Worm (Caenorhabditis elegans): ENCODE results near the gene hex-2.

Gene hex-2

DNA sequence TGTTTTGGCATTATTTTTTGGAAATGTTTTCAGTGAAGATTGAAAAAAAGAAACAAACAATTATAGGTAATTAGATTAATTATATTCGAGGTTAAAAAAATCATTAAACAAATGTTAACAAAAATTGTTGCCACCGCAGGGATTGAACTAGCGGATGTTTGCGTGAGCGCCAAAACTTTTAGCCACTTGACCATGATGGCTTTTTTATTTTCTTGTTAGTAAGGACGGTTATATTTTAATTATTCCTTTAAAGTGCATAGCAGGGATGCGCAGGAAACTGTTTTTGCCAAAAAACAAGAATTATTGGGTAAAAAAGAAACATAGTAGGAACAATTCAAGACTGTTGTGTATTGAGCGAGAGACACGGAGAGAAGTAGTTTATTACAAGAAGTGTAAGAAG, 13.1 kb downstream of the hex-2 start (continued):
- TF ChIP-seq snpc-3.4 (tag; optimal IDR thresholded peaks at IDR 0.05), result peak; percentile 73
- TF ChIP-seq ceh-79 (tag; optimal IDR thresholded peaks at IDR 0.05), result peak; percentile 56
- no peak for TF ChIP-seq gei-17 (GFP tag; optimal IDR thresholded peaks at IDR 0.05)
- TF ChIP-seq attf-3 (GFP tag; conservative IDR thresholded peaks at IDR 0.05), result no peak
- peak; percentile 74; the same call in 1 of the 2 replicates for TF ChIP-seq madf-3 (GFP tag; IDR thresholded peaks at IDR 0.05)
- TF ChIP-seq attf-5 (GFP tag; optimal IDR thresholded peaks at IDR 0.05), result no peak
- peak; percentile 65 for TF ChIP-seq hmg-1.2 (GFP tag; IDR thresholded peaks at IDR 0.05)
- peak; percentile 16 to 66 for TF ChIP-seq rec-8 (tag; optimal IDR thresholded peaks at IDR 0.05)
- peak; percentile 59 for TF ChIP-seq mxl-1 (tag; optimal IDR thresholded peaks at IDR 0.05)
- peak; percentile 91 for TF ChIP-seq tbp1 (GFP tag; optimal IDR thresholded peaks at IDR 0.05)
- peak; percentile 22 for TF ChIP-seq nhr-179 (tag; optimal IDR thresholded peaks at IDR 0.05)
- TF ChIP-seq dpl-1 (GFP tag; optimal IDR thresholded peaks at IDR 0.05), result no peak
- TF ChIP-seq unc-130 (GFP tag; optimal IDR thresholded peaks at IDR 0.05), result no peak

DNA sequence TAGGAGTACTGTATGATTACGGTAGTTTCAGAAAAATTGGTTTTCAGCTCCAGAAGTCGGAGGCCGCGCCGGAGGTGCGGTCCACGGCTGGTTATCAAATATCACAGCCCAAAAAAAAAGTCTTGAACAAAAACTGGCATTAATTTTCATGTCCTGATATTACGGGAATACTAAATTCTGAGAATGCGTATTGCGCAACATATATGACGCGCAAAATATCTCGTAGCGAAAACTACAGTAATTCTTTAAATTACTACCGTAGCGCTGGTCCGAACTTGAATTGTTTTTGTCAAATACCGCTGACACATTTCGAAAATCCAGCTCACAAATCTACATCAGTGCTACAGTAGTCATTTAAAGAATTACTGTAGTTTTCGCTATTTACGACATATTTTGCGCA, 14.7 kb downstream of the hex-2 start:
- TF ChIP-seq F55B11.4 (tag; optimal IDR thresholded peaks at IDR 0.05; ENCODE audit: borderline replicate concordance, insufficient read depth) (no peak), rec-8 (tag; optimal IDR thresholded peaks at IDR 0.05) (no peak), let-526 (GFP tag; IDR thresholded peaks at IDR 0.05) (no peak), dox-1 (GFP tag; IDR thresholded peaks at IDR 0.05) (no peak), ekl-4 (GFP tag; IDR thresholded peaks at IDR 0.05) (no peak)

ce11 chrV:5672270-5672669, 18.0 kb downstream of the hex-2 start:
- TF ChIP-seq snpc-3.4 (tag; optimal IDR thresholded peaks at IDR 0.05) (no peak), rec-8 (tag; optimal IDR thresholded peaks at IDR 0.05) (no peak), let-607 (tag; optimal IDR thresholded peaks at IDR 0.05) (no peak), bed-2 (GFP tag; IDR thresholded peaks at IDR 0.05) (no peak), mcd-1 (GFP tag; IDR thresholded peaks at IDR 0.05) (no peak), K11D2.4 (GFP tag; IDR thresholded peaks at IDR 0.05) (no peak), ekl-4 (GFP tag; IDR thresholded peaks at IDR 0.05) (no peak), rcor-1 (GFP tag; IDR thresholded peaks at IDR 0.05) (no peak), T26A5.8 (tag; optimal IDR thresholded peaks at IDR 0.05) (no peak)

DNA sequence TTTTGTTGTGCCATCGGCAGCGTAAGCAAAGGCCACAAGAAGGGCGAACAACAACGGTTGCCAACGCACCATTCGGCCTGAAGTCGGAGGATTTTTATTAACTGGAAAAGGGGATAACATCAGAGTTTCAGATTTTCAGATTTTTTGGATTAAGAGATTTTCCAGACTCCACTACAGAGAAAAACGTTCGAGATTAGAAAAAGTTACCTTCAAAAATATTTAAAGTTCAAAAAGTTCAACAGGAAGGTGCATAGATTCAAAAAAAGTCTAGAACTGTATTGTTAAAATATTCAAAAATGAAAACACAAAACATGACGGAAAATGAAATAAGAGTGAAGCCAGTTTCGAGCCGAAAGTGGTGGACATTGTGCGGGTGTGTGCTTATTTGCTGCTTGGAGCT, 21.8 kb downstream of the hex-2 start, which contains the start of gene pqn-13:
Gene pqn-13, minus strand, starts transcription at position 101 of the 400 bp plus-strand sequence.
- TF ChIP-seq sptf-2 (GFP tag; optimal IDR thresholded peaks at IDR 0.05) (no peak), ceh-79 (tag; optimal IDR thresholded peaks at IDR 0.05) (no peak), hlh-12 (tag; optimal IDR thresholded peaks at IDR 0.05) (no peak), tbp1 (GFP tag; optimal IDR thresholded peaks at IDR 0.05) (no peak), ztf-18 (tag; optimal IDR thresholded peaks at IDR 0.05) (no peak), F22D6.2 (tag; optimal IDR thresholded peaks at IDR 0.05) (no peak)

DNA sequence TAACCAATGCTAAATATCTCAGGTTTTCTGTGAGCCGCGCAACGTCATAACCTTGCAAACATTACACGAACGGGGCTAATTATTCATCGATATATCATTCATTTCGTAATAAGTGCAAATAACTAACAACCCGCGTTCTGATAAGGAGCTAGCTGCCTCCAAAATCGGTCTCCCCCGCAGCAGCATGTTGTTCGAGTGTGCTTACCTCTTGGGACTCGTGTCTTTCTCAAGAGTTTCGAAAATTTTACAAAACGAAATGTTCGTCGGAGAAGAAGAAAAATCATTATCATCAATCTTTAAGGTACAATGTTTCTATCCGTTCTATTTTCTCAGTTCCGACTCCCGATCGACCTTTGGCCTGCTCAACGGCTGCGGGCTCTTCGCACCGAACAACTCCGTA, 23.7 kb downstream of the hex-2 start:
- no peak for TF ChIP-seq cebp-2 (GFP tag; IDR thresholded peaks at IDR 0.05)

- TF ChIP-seq B0336.3 (GFP tag; IDR thresholded peaks at IDR 0.05) (0 out of 2 replicates have a peak, but pooled peaks have one; percentile 32), attf-3 (GFP tag; conservative IDR thresholded peaks at IDR 0.05) (no peak), Y53G8AR.9 (GFP tag; conservative IDR thresholded peaks at IDR 0.05) (peak; percentile 22; the same call in 1 of the 2 replicates)
Observed at ce11 chrV:5682530-5682929, 28.3 kb downstream of the hex-2 start, which contains the start of gene prp-39. TSS of gene prp-39 (minus strand) at chrV:5682630.
